Worm (Caenorhabditis elegans): ENCODE measurements around the gene cnx-1.

ce11 chrIII:9804997-9805610 lies 11.8 kb downstream of the cnx-1 start, which contains the start of gene riok-3:
- TF ChIP-seq nhr-28 (tag; optimal IDR thresholded peaks at IDR 0.05) (no peak), ztf-11 (tag; optimal IDR thresholded peaks at IDR 0.05) (no peak), snpc-4 (tag; optimal IDR thresholded peaks at IDR 0.05) (no peak), pha-4 (tag; optimal IDR thresholded peaks at IDR 0.05) (no peak), mep-1 (tag; optimal IDR thresholded peaks at IDR 0.05) (no peak), sptf-1 (tag; optimal IDR thresholded peaks at IDR 0.05) (no peak), ces-1 (GFP tag; optimal IDR thresholded peaks at IDR 0.05) (no peak), blmp-1 (tag; optimal IDR thresholded peaks at IDR 0.05) (no peak)
